Worm (Caenorhabditis elegans): ENCODE measurements around the gene mics-1.

The mics-1 gene

ce11 chrV:10540024-10540423, 38.1 kb downstream of the mics-1 start, which contains the start of gene degt-1:
Gene degt-1 (plus strand): TSS chrV:10540324.
- TF ChIP-seq ceh-2 (tag; optimal IDR thresholded peaks at IDR 0.05) (no peak), ztf-16 (tag; optimal IDR thresholded peaks at IDR 0.05) (no peak), C38D4.7 (GFP tag; optimal IDR thresholded peaks at IDR 0.05) (no peak), zip-5 (tag; optimal IDR thresholded peaks at IDR 0.05) (no peak), hlh-8 (tag; optimal IDR thresholded peaks at IDR 0.05) (no peak), lim-6 (tag; optimal IDR thresholded peaks at IDR 0.05) (no peak), ceh-6 (GFP tag; optimal IDR thresholded peaks at IDR 0.05) (no peak), ceh-30 (tag; optimal IDR thresholded peaks at IDR 0.05) (no peak), pqm-1 (tag; optimal IDR thresholded peaks at IDR 0.05) (no peak), ceh-14 (tag; optimal IDR thresholded peaks at IDR 0.05) (no peak), sox-4 (tag; optimal IDR thresholded peaks at IDR 0.05) (no peak)

DNA sequence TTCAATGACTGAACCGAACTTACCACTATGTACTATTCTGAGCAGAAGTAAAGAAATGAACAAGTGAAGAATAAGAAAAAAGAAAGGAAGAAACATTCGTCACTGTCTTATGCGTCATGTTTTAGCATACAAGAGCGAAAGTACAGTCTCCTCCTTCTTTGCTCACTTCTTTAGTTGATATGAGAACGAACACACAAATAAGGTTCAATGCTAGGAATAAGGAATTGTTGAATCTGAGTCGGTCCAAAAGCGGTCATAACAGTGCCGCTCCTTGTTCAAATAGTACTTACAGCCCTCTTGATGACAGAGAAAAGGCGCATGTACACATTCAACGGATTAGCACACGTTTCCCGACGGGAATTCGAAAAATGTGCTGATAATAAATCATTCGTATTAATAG, 39.0 kb downstream of the mics-1 start, which contains the start of gene F25D1.8:
Gene F25D1.8, plus strand, starts transcription at position 301 of the 400 bp plus-strand sequence.
- no peak for TF ChIP-seq Y22D7AL.16 (tag; optimal IDR thresholded peaks at IDR 0.05)

DNA sequence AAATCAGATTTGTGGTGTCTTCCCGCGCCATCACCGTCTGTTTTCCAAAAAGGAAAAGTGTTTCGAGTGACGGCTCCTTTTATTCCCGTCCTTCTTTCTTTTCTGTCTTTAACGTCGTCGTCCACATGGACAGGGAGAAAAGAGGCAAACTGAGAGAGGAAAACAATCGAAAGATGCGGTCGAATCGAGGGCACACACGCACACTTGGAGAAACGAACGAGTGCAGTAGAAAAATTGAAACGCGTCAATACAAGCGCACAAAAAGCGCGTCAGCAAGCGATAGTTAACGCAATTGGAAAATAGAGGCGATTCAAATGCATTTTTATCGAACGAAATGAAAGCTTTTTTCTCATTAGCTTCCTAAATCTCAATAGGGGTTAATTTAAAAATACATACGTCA, 41.3 kb downstream of the mics-1 start:
- no peak for TF ChIP-seq ahr-1 (tag; optimal IDR thresholded peaks at IDR 0.05)
- no peak for TF ChIP-seq madf-2 (tag; optimal IDR thresholded peaks at IDR 0.05)
- no peak for TF ChIP-seq F13H6.1 (tag; optimal IDR thresholded peaks at IDR 0.05)
- no peak for TF ChIP-seq ceh-45 (GFP tag; IDR thresholded peaks at IDR 0.05)
- no peak for TF ChIP-seq hlh-8 (tag; optimal IDR thresholded peaks at IDR 0.05)
- no peak for TF ChIP-seq fkh-10 (GFP tag; optimal IDR thresholded peaks at IDR 0.05)
- no peak for TF ChIP-seq zip-5 (tag; optimal IDR thresholded peaks at IDR 0.05)
- no peak for TF ChIP-seq npax-4 (tag; optimal IDR thresholded peaks at IDR 0.05)
- TF ChIP-seq dve-1 (tag; optimal IDR thresholded peaks at IDR 0.05), result peak; percentile 35
- no peak for TF ChIP-seq dmd-4 (tag; optimal IDR thresholded peaks at IDR 0.05; ENCODE audit: borderline replicate concordance)
- no peak for TF ChIP-seq ceh-19 (GFP tag; optimal IDR thresholded peaks at IDR 0.05)
- TF ChIP-seq ceh-18 (tag; optimal IDR thresholded peaks at IDR 0.05), result peak; percentile 65
- TF ChIP-seq syd-9 (tag; optimal IDR thresholded peaks at IDR 0.05), result no peak
- TF ChIP-seq mec-3 (tag; optimal IDR thresholded peaks at IDR 0.05; ENCODE audit: borderline replicate concordance), result no peak
- peak; percentile 50 for TF ChIP-seq ceh-48 (tag; optimal IDR thresholded peaks at IDR 0.05)
- no peak for TF ChIP-seq hlh-6 (tag; optimal IDR thresholded peaks at IDR 0.05)
- no peak for TF ChIP-seq ceh-24 (tag; optimal IDR thresholded peaks at IDR 0.05)
- TF ChIP-seq pros-1 (tag; optimal IDR thresholded peaks at IDR 0.05), result peak; percentile 32
- peak; percentile 67 for TF ChIP-seq tbx-2 (tag; optimal IDR thresholded peaks at IDR 0.05)
- TF ChIP-seq ama-1 (optimal IDR thresholded peaks at IDR 0.05), result no peak
- peak; percentile 91 for TF ChIP-seq unc-42 (tag; optimal IDR thresholded peaks at IDR 0.05)
- TF ChIP-seq ceh-34 (tag; optimal IDR thresholded peaks at IDR 0.05), result peak; percentile 34
- TF ChIP-seq fax-1 (tag; optimal IDR thresholded peaks at IDR 0.05), result no peak
- TF ChIP-seq T23F11.4 (GFP tag; optimal IDR thresholded peaks at IDR 0.05), result no peak
- TF ChIP-seq hlh-30 (tag; optimal IDR thresholded peaks at IDR 0.05; ENCODE audit: insufficient read depth), result peak; percentile 8
- TF ChIP-seq rnt-1 (tag; optimal IDR thresholded peaks at IDR 0.05), result peak; percentile 63
- peak; percentile 48 for TF ChIP-seq ceh-30 (tag; optimal IDR thresholded peaks at IDR 0.05)
- peak; percentile 29 for TF ChIP-seq unc-55 (GFP tag; optimal IDR thresholded peaks at IDR 0.05)
- no peak for TF ChIP-seq ets-4 (tag; optimal IDR thresholded peaks at IDR 0.05)
- no peak for TF ChIP-seq nhr-11 (tag; optimal IDR thresholded peaks at IDR 0.05)
- TF ChIP-seq nfya-1 (tag; optimal IDR thresholded peaks at IDR 0.05), result peak; percentile 80
- peak; percentile 37 for TF ChIP-seq elt-2 (tag; optimal IDR thresholded peaks at IDR 0.05)
- no peak for TF ChIP-seq pax-1 (tag; optimal IDR thresholded peaks at IDR 0.05)
- TF ChIP-seq hlh-13 (GFP tag; optimal IDR thresholded peaks at IDR 0.05), result no peak
- no peak for TF ChIP-seq pag-3 (tag; optimal IDR thresholded peaks at IDR 0.05; ENCODE audit: borderline replicate concordance)
- no peak for TF ChIP-seq unc-86 (tag; optimal IDR thresholded peaks at IDR 0.05)
- no peak for TF ChIP-seq C38D4.7 (GFP tag; optimal IDR thresholded peaks at IDR 0.05)
- TF ChIP-seq ceh-9 (tag; optimal IDR thresholded peaks at IDR 0.05), result no peak
- no peak for TF ChIP-seq pat-9 (tag; optimal IDR thresholded peaks at IDR 0.05)
- peak; percentile 1 for TF ChIP-seq sdc-2 (tag; optimal IDR thresholded peaks at IDR 0.05)
- peak; percentile 66 for TF ChIP-seq ref-2 (tag; optimal IDR thresholded peaks at IDR 0.05)

Measured in whole organism, late embryonic.